Fruit fly (Drosophila melanogaster) whole organism, embryonic: ENCODE data around the gene CG7512.
A peak's percentile ranks its signal among the peaks of the same experiment; 100 is the strongest.

Experiments
- Antp ChIP-seq: fragments of 200-800 bp; sonication (Bioruptor generic); optimal IDR thresholded peaks from 3 replicates; lab custom pipeline; 2016; ENCODE audit warnings: missing biosample characterization, missing genetic modification characterization
- Atf-2 ChIP-seq: fragments of 200-800 bp; sonication (Bioruptor generic); optimal IDR thresholded peaks from 2 replicates; lab custom pipeline; 2016; ENCODE audit warnings: missing biosample characterization, missing genetic modification characterization
- CG10274 ChIP-seq: fragments of 200-800 bp; sonication (Bioruptor generic); optimal IDR thresholded peaks from 3 replicates; lab custom pipeline; 2017; ENCODE audit warnings: missing biosample characterization, mild to moderate bottlenecking, missing genetic modification characterization
- CG15514 ChIP-seq: fragments of 200-800 bp; sonication (Bioruptor generic); optimal IDR thresholded peaks from 3 replicates; lab custom pipeline; 2017; ENCODE audit warnings: missing biosample characterization, missing genetic modification characterization, mild to moderate bottlenecking, moderate library complexity, missing genetic modification reagents
- CG16813 ChIP-seq: fragments of 200-800 bp; sonication (Bioruptor generic); IDR thresholded peaks from 3 replicates; pipeline ENCODE4 v1.3.6; 2022; ENCODE audit warnings: missing biosample characterization, missing genetic modification characterization; ENCODE audit not compliant: partially characterized antibody
- CG16863 ChIP-seq: fragments of 200-800 bp; sonication (Bioruptor generic); optimal IDR thresholded peaks from 3 replicates; lab custom pipeline; 2016; ENCODE audit warnings: missing biosample characterization, missing genetic modification characterization
- CG17328 ChIP-seq: fragments of 200-800 bp; sonication (Bioruptor generic); IDR thresholded peaks from 2 replicates; pipeline ENCODE4 v1.3.6; 2022; ENCODE audit warnings: missing biosample characterization, missing genetic modification characterization
- CG18619 ChIP-seq: fragments of 200-800 bp; sonication (Bioruptor generic); optimal IDR thresholded peaks from 3 replicates; lab custom pipeline; 2017; ENCODE audit warnings: missing biosample characterization, mild to moderate bottlenecking, missing genetic modification characterization
- CG32532 ChIP-seq: fragments of 200-800 bp; sonication (Bioruptor generic); IDR thresholded peaks from 2 replicates; pipeline ENCODE4 v1.3.6; 2022; ENCODE audit warnings: missing biosample characterization, missing genetic modification characterization
- CG3281 ChIP-seq: fragments of 200-800 bp; sonication (Bioruptor generic); optimal IDR thresholded peaks from 3 replicates; lab custom pipeline; 2017; ENCODE audit warnings: missing biosample characterization, mild to moderate bottlenecking, missing genetic modification characterization
- CG3407 ChIP-seq: fragments of 200-800 bp; sonication (Bioruptor generic); optimal IDR thresholded peaks from 2 replicates; lab custom pipeline; 2018; ENCODE audit warnings: missing biosample characterization, mild to moderate bottlenecking, missing genetic modification characterization
- CG34376 ChIP-seq: fragments of 200-800 bp; sonication (Bioruptor generic); optimal IDR thresholded peaks from 2 replicates; lab custom pipeline; 2018; ENCODE audit warnings: missing biosample characterization, mild to moderate bottlenecking, missing genetic modification characterization
- CG3726 ChIP-seq: fragments of 200-800 bp; sonication (Bioruptor generic); IDR thresholded peaks from 3 replicates; pipeline ENCODE4, ENCODE4 v1.3.6; 2022; ENCODE audit warnings: missing biosample characterization, missing genetic modification characterization
- CG3847 ChIP-seq: fragments of 200-800 bp; sonication (Bioruptor generic); IDR thresholded peaks from 2 replicates; pipeline ENCODE4 v1.3.6; 2022; ENCODE audit warnings: missing biosample characterization, missing genetic modification characterization
- CG6689 ChIP-seq: fragments of 200-800 bp; sonication (Bioruptor generic); IDR thresholded peaks from 2 replicates; pipeline ENCODE4 v1.3.6; 2022; ENCODE audit warnings: missing biosample characterization, missing genetic modification characterization
- CG7839 ChIP-seq: fragments of 200-800 bp; sonication (Bioruptor generic); optimal IDR thresholded peaks from 3 replicates; lab custom pipeline; 2018; ENCODE audit warnings: missing biosample characterization, mild to moderate bottlenecking, missing genetic modification characterization, moderate library complexity
- CG9609 ChIP-seq: fragments of 200-800 bp; sonication (Bioruptor generic); optimal IDR thresholded peaks from 3 replicates; lab custom pipeline; 2016; ENCODE audit warnings: missing biosample characterization, missing genetic modification characterization
- Chrac-16 ChIP-seq: fragments of 200-800 bp; sonication (Bioruptor generic); optimal IDR thresholded peaks from 3 replicates; lab custom pipeline; 2016; ENCODE audit warnings: missing biosample characterization, missing genetic modification characterization
- E2f1 ChIP-seq: fragments of 200-800 bp; sonication (Bioruptor generic); IDR thresholded peaks from 2 replicates; pipeline ENCODE4 v1.3.6; 2022; ENCODE audit warnings: missing biosample characterization, missing genetic modification characterization
- Ets65A ChIP-seq: fragments of 200-800 bp; sonication (Bioruptor generic); peaks from one replicate; lab custom pipeline; 2016; ENCODE audit warnings: missing biosample characterization, missing genetic modification characterization
- Fer1 ChIP-seq: fragments of 200-800 bp; sonication (Bioruptor generic); optimal IDR thresholded peaks from 2 replicates; lab custom pipeline; 2017; ENCODE audit warnings: missing biosample characterization, mild to moderate bottlenecking, missing genetic modification characterization
- HLH4C ChIP-seq: fragments of 200-800 bp; sonication (Bioruptor generic); IDR thresholded peaks from 3 replicates; pipeline ENCODE4 v1.3.6; 2022; ENCODE audit warnings: missing biosample characterization, missing genetic modification characterization; ENCODE audit not compliant: partially characterized antibody
- HLH54F ChIP-seq: fragments of 200-800 bp; sonication (Bioruptor generic); optimal IDR thresholded peaks from 3 replicates; lab custom pipeline; 2016; ENCODE audit warnings: missing biosample characterization, missing genetic modification characterization
- Hmr ChIP-seq: fragments of 200-800 bp; sonication (Bioruptor generic); optimal IDR thresholded peaks from 3 replicates; lab custom pipeline; 2017; ENCODE audit warnings: mild to moderate bottlenecking, missing biosample characterization, missing genetic modification reagents, missing genetic modification characterization
- Mes4 ChIP-seq: fragments of 200-800 bp; sonication (Bioruptor generic); optimal IDR thresholded peaks from 2 replicates; lab custom pipeline; 2016; ENCODE audit warnings: missing biosample characterization, missing genetic modification characterization
- NFAT ChIP-seq: fragments of 200-800 bp; sonication (Bioruptor generic); IDR thresholded peaks from 2 replicates; pipeline ENCODE4 v1.3.6; 2022; ENCODE audit warnings: missing biosample characterization, missing genetic modification characterization
- Side ChIP-seq: fragments of 200-800 bp; sonication (Bioruptor generic); optimal IDR thresholded peaks from 2 replicates; lab custom pipeline; 2016; ENCODE audit warnings: missing biosample characterization, missing genetic modification characterization
- Trl ChIP-seq, 3 experiments: fragments of >200 bp in 2 of 3; fragments of 200-800 bp in 1 of 3; sonication (Bioruptor generic) in 1 of 3; optimal IDR thresholded peaks; 2 replicates in 1 of 3; 3 replicates in 2 of 3; lab custom pipeline; 2016 to 2017; ENCODE audit warnings: missing biosample characterization in 1 of 3, missing genetic modification characterization in 1 of 3
- aop ChIP-seq: fragments of 200-800 bp; sonication (Bioruptor generic); IDR thresholded peaks from 2 replicates; pipeline ENCODE4 v1.3.6; 2022; ENCODE audit warnings: missing biosample characterization, missing genetic modification characterization
- bcd ChIP-seq: fragments of 200-800 bp; sonication (Bioruptor generic); optimal IDR thresholded peaks from 2 replicates; lab custom pipeline; 2017; ENCODE audit warnings: missing biosample characterization, mild to moderate bottlenecking, missing genetic modification characterization
- btn ChIP-seq: fragments of 200-800 bp; sonication (Bioruptor generic); optimal IDR thresholded peaks from 2 replicates; lab custom pipeline; 2016; ENCODE audit warnings: missing biosample characterization, missing genetic modification characterization
- cg ChIP-seq: fragments of 200-800 bp; sonication (Bioruptor generic); optimal IDR thresholded peaks from 3 replicates; lab custom pipeline; 2019; ENCODE audit warnings: missing biosample characterization, mild to moderate bottlenecking, missing genetic modification characterization, moderate library complexity
- ewg ChIP-seq: fragments of 200-800 bp; sonication (Bioruptor generic); optimal IDR thresholded peaks from 3 replicates; lab custom pipeline; 2017; ENCODE audit warnings: mild to moderate bottlenecking, missing biosample characterization, missing genetic modification reagents, missing genetic modification characterization
- eyg ChIP-seq: fragments of 200-800 bp; sonication (Bioruptor generic); optimal IDR thresholded peaks from 3 replicates; lab custom pipeline; 2016; ENCODE audit warnings: missing biosample characterization, missing genetic modification characterization
- gce ChIP-seq: fragments of 200-800 bp; sonication (Bioruptor generic); IDR thresholded peaks from 3 replicates; pipeline ENCODE4 v1.3.6; 2022; ENCODE audit warnings: missing biosample characterization, missing genetic modification characterization
- jigr1 ChIP-seq: fragments of 200-800 bp; sonication (Bioruptor generic); IDR thresholded peaks from 3 replicates; pipeline ENCODE4 v1.3.6; 2022; ENCODE audit warnings: missing biosample characterization, missing genetic modification characterization
- nau ChIP-seq: fragments of 200-800 bp; sonication (Bioruptor generic); optimal IDR thresholded peaks from 3 replicates; lab custom pipeline; 2017; ENCODE audit warnings: missing biosample characterization, mild to moderate bottlenecking, missing genetic modification characterization, missing genetic modification reagents
- pb ChIP-seq: fragments of 200-800 bp; sonication (Bioruptor generic); optimal IDR thresholded peaks from 3 replicates; lab custom pipeline; 2016; ENCODE audit warnings: missing biosample characterization, missing genetic modification characterization
- pho ChIP-seq: fragments of 200-800 bp; sonication (Bioruptor generic); optimal IDR thresholded peaks from 2 replicates; lab custom pipeline; 2016; ENCODE audit warnings: missing biosample characterization, missing genetic modification characterization
- phol ChIP-seq: fragments of 200-800 bp; sonication (Bioruptor generic); optimal IDR thresholded peaks from 3 replicates; lab custom pipeline; 2018; ENCODE audit warnings: missing biosample characterization, mild to moderate bottlenecking, missing genetic modification characterization, moderate library complexity
- pzg ChIP-seq: fragments of 200-800 bp; sonication (Bioruptor generic); optimal IDR thresholded peaks from 3 replicates; lab custom pipeline; 2018; ENCODE audit warnings: missing biosample characterization, mild to moderate bottlenecking, missing genetic modification characterization, moderate library complexity
- row ChIP-seq: fragments of 200-800 bp; sonication (Bioruptor generic); IDR thresholded peaks from 3 replicates; pipeline ENCODE4 v1.3.6; 2022; ENCODE audit warnings: missing biosample characterization, missing genetic modification characterization
- sd ChIP-seq: fragments of 200-800 bp; sonication (Bioruptor generic); optimal IDR thresholded peaks from 3 replicates; lab custom pipeline; 2018; ENCODE audit warnings: missing biosample characterization, mild to moderate bottlenecking, missing genetic modification characterization, moderate library complexity
- shn ChIP-seq: fragments of 200-800 bp; sonication (Bioruptor generic); optimal IDR thresholded peaks from 3 replicates; lab custom pipeline; 2016; ENCODE audit warnings: missing biosample characterization, missing genetic modification characterization
- vvl ChIP-seq: fragments of 200-800 bp; sonication (Bioruptor generic); IDR thresholded peaks from 2 replicates; pipeline ENCODE4 v1.3.6; 2022; ENCODE audit warnings: missing biosample characterization, missing genetic modification characterization
- yki ChIP-seq: fragments of >200 bp; optimal IDR thresholded peaks from 3 replicates; lab custom pipeline; 2018
- zf30C ChIP-seq: fragments of 200-800 bp; sonication (Bioruptor generic); optimal IDR thresholded peaks from 3 replicates; lab custom pipeline; 2018; ENCODE audit warnings: missing biosample characterization, mild to moderate bottlenecking, missing genetic modification characterization

Gene CG7512

DNA sequence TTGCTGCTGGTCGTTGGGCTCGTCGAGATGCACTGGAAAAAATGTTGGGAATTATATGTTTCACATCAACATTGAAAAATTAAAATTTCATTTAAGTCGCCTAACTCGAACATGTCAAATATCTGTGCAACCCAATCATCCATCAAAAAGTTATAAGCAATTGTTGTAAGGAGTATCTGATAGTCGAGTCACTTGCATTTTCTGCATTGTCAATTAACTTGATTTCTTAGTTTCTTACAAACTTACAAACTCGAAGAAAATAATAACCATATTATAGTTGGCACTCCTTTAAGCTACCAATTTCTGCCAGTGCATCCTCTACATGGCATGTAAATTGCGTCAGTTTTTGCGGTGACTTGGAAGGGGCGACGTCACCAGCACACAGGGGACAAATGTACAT lies 30.4 kb upstream of the CG7512 start (continued):
- TF ChIP-seq pzg (GFP tag; lab: Kevin White, UChicago) (no peak), btn (peak; percentile 29), Atf-2 (GFP tag; lab: Kevin White, UChicago) (peak; percentile 1), pb (GFP tag; lab: Kevin White, UChicago) (peak; percentile 39), CG15514 (GFP tag; lab: Kevin White, UChicago) (peak; percentile 17), CG9609 (peak; percentile 27), Fer1 (peak; percentile 28), shn (GFP tag; lab: Kevin White, UChicago) (peak; percentile 7), CG3726 (GFP tag; lab: Robert Waterston, UW) (no peak), Ets65A (GFP tag; lab: Kevin White, UChicago) (peak; percentile 95), HLH4C (GFP tag; lab: Robert Waterston, UW) (peak; percentile 44; the same call in 1 of the 3 replicates), eyg (GFP tag; lab: Kevin White, UChicago) (peak; percentile 21), sd (tag; lab: Kevin White, UChicago) (no peak), CG32532 (GFP tag; lab: Robert Waterston, UW) (0 out of 2 replicates have a peak, but pooled peaks have one; percentile 11), HLH54F (peak; percentile 34), CG10274 (no peak), Side (peak; percentile 33), pho (GFP tag; lab: Kevin White, UChicago) (no peak), Hmr (GFP tag; lab: Kevin White, UChicago) (peak; percentile 42), CG3407 (GFP tag; lab: Kevin White, UChicago) (peak; percentile 14), vvl (GFP tag; lab: Robert Waterston, UW) (peak; percentile 33; the same call in 1 of the 2 replicates), NFAT (GFP tag; lab: Robert Waterston, UW) (0 out of 2 replicates have a peak, but pooled peaks have one; percentile 2), CG7839 (tag; lab: Kevin White, UChicago) (peak; percentile 62), gce (GFP tag; lab: Robert Waterston, UW) (0 out of 3 replicates have a peak, but pooled peaks have one; percentile 10), nau (GFP tag; lab: Kevin White, UChicago) (peak; percentile 37), Chrac-16 (GFP tag; lab: Kevin White, UChicago) (peak; percentile 24), Antp (GFP tag; lab: Kevin White, UChicago) (peak; percentile 32), bcd (GFP tag; lab: Kevin White, UChicago) (peak; percentile 39), CG16863 (GFP tag; lab: Kevin White, UChicago) (peak; percentile 2), ewg (GFP tag; lab: Kevin White, UChicago) (peak; percentile 9), CG16813 (GFP tag; lab: Robert Waterston, UW) (peak; percentile 54; the same call in 2 of the 3 replicates), jigr1 (GFP tag; lab: Robert Waterston, UW) (0 out of 3 replicates have a peak, but pooled peaks have one; percentile 22), Trl (optimal IDR thresholded peaks at IDR 0.05; lab: Kevin White, UChicago) (no peak), Trl (GFP tag; optimal IDR thresholded peaks at IDR 0.05; lab: Kevin White, UChicago) (peak; percentile 35), Mes4 (GFP tag; lab: Kevin White, UChicago) (peak; percentile 27), CG6689 (GFP tag; lab: Robert Waterston, UW) (peak; percentile 51; the same call in 1 of the 2 replicates), CG3847 (GFP tag; lab: Robert Waterston, UW) (0 out of 2 replicates have a peak, but pooled peaks have one; percentile 9), yki (no peak), phol (tag; lab: Kevin White, UChicago) (peak; percentile 56), E2f1 (GFP tag; lab: Robert Waterston, UW) (peak; percentile 43; the same call in 1 of the 2 replicates), CG18619 (GFP tag; lab: Kevin White, UChicago) (peak; percentile 32), row (GFP tag; lab: Robert Waterston, UW) (peak; percentile 39; the same call in 2 of the 3 replicates), CG17328 (peak; percentile 33; the same call in 1 of the 2 replicates), CG3281 (GFP tag; lab: Kevin White, UChicago) (peak; percentile 23), cg (no peak), zf30C (GFP tag; lab: Kevin White, UChicago) (no peak), aop (GFP tag; lab: Robert Waterston, UW) (no peak), CG34376 (no peak)
